Fruit fly (Drosophila melanogaster): ENCODE data around the gene COX5BL.
A peak's percentile ranks its signal among the peaks of the same experiment; 100 is the strongest.

Gene COX5BL

dm6 chr2L:6601018-6601505, 41.8 kb downstream of the COX5BL start, which contains the start of gene Dpp10 (continued):
- TF ChIP-seq dm (GFP tag; optimal IDR thresholded peaks at IDR 0.05) (peak; percentile 43), CG7271 (tag; optimal IDR thresholded peaks at IDR 0.05) (no peak), CG10462 (GFP tag; optimal IDR thresholded peaks at IDR 0.05) (peak; percentile 77), pros (GFP tag; optimal IDR thresholded peaks at IDR 0.05) (no peak), CG8944 (GFP tag; optimal IDR thresholded peaks at IDR 0.05) (peak; percentile 85), CG13123 (GFP tag; optimal IDR thresholded peaks at IDR 0.05) (peak; percentile 54), Lhr (GFP tag; optimal IDR thresholded peaks at IDR 0.05) (peak; percentile 9), fu2 (GFP tag; optimal IDR thresholded peaks at IDR 0.05) (peak; percentile 91), CG6689 (GFP tag; IDR thresholded peaks at IDR 0.05) (peak; percentile 94), ttk (GFP tag; IDR thresholded peaks at IDR 0.05) (peak; percentile 94), lov (optimal IDR thresholded peaks at IDR 0.05) (no peak), lov (GFP tag; IDR thresholded peaks at IDR 0.05) (peak; percentile 80), CG4404 (GFP tag; IDR thresholded peaks at IDR 0.05) (peak; percentile 92), CG11695 (GFP tag; IDR thresholded peaks at IDR 0.05) (peak; percentile 95), CG34376 (GFP tag; optimal IDR thresholded peaks at IDR 0.05) (peak; percentile 93), pzg (GFP tag; optimal IDR thresholded peaks at IDR 0.05) (peak; percentile 13), CG17912 (GFP tag; optimal IDR thresholded peaks at IDR 0.05) (peak; percentile 4), Fer1 (GFP tag; optimal IDR thresholded peaks at IDR 0.05) (peak; percentile 97), CG10431 (GFP tag; optimal IDR thresholded peaks at IDR 0.05) (no peak), wdn (GFP tag; IDR thresholded peaks at IDR 0.05) (peak; percentile 96), Dfd (GFP tag; optimal IDR thresholded peaks at IDR 0.05) (no peak), Meics (GFP tag; optimal IDR thresholded peaks at IDR 0.05) (peak; percentile 94), mld (GFP tag; IDR thresholded peaks at IDR 0.05; ENCODE audit: partially characterized antibody) (no peak), dan (GFP tag; IDR thresholded peaks at IDR 0.05) (peak; percentile 65; the same call in 1 of the 2 replicates), CG2875 (GFP tag; optimal IDR thresholded peaks at IDR 0.05) (peak; percentile 51), CG10979 (tag; optimal IDR thresholded peaks at IDR 0.05) (no peak), CG4730 (GFP tag; IDR thresholded peaks at IDR 0.05) (peak; percentile 95), CG10209 (GFP tag; optimal IDR thresholded peaks at IDR 0.05) (peak; percentile 91), Hsf (GFP tag; optimal IDR thresholded peaks at IDR 0.05) (peak; percentile 92), CG7928 (GFP tag; optimal IDR thresholded peaks at IDR 0.05) (peak; percentile 68), Lim3 (GFP tag; IDR thresholded peaks at IDR 0.05) (peak; percentile 81; the same call in 1 of the 2 replicates), Antp (GFP tag; optimal IDR thresholded peaks at IDR 0.05) (peak; percentile 84), CG14014 (GFP tag; IDR thresholded peaks at IDR 0.05) (peak; percentile 98), CG10654 (GFP tag; optimal IDR thresholded peaks at IDR 0.05) (peak; percentile 69), ato (GFP tag; IDR thresholded peaks at IDR 0.05; ENCODE audit: partially characterized antibody) (no peak), ind (GFP tag; optimal IDR thresholded peaks at IDR 0.05) (peak; percentile 90), ase (GFP tag; IDR thresholded peaks at IDR 0.05) (peak; percentile 88), CG7839 (tag; optimal IDR thresholded peaks at IDR 0.05) (peak; percentile 94), E2f1 (GFP tag; IDR thresholded peaks at IDR 0.05) (peak; percentile 96), sc (optimal IDR thresholded peaks at IDR 0.05) (no peak), sc (GFP tag; optimal IDR thresholded peaks at IDR 0.05) (peak; percentile 61), hkb (optimal IDR thresholded peaks at IDR 0.05) (no peak), hkb (GFP tag; IDR thresholded peaks at IDR 0.05) (peak; percentile 97), Blimp-1 (GFP tag; optimal IDR thresholded peaks at IDR 0.05) (peak; percentile 73), slou (GFP tag; optimal IDR thresholded peaks at IDR 0.05) (peak; percentile 87), abd-A (tag; optimal IDR thresholded peaks at IDR 0.05) (peak; percentile 65), Lpt (GFP tag; optimal IDR thresholded peaks at IDR 0.05) (no peak), CG12236 (GFP tag; optimal IDR thresholded peaks at IDR 0.05) (peak; percentile 59), CG16815 (GFP tag; optimal IDR thresholded peaks at IDR 0.05) (peak; percentile 70), Spps (tag; optimal IDR thresholded peaks at IDR 0.05) (no peak), mam (GFP tag; optimal IDR thresholded peaks at IDR 0.05) (peak; percentile 94), so (GFP tag; IDR thresholded peaks at IDR 0.05) (peak; percentile 95)
